Worm (Caenorhabditis elegans): Measurements from ENCODE around the gene B0273.1.
A peak's percentile ranks its signal among the peaks of the same experiment; 100 is the strongest.

Gene B0273.1

ce11 chrIV:5541285-5541684 lies 47.5 kb downstream of the B0273.1 start, which contains the start of gene tebp-2:
Gene tebp-2, plus strand, starts transcription at chrIV:5541627.
- TF ChIP-seq sdz-38 (tag; optimal IDR thresholded peaks at IDR 0.05) (no peak), Y95B8A.8 (GFP tag; IDR thresholded peaks at IDR 0.05) (no peak), F49E8.2 (tag; optimal IDR thresholded peaks at IDR 0.05; ENCODE audit: insufficient read depth) (peak; percentile 79), lir-1 (GFP tag; conservative IDR thresholded peaks at IDR 0.05) (no peak), ztf-6 (GFP tag; IDR thresholded peaks at IDR 0.05) (no peak), F22D6.2 (tag; optimal IDR thresholded peaks at IDR 0.05) (no peak), mes-4 (tag; optimal IDR thresholded peaks at IDR 0.05) (peak; percentile 9), F57C9.4 (tag; optimal IDR thresholded peaks at IDR 0.05) (peak; percentile 83), Y79H2A.3 (GFP tag; conservative IDR thresholded peaks at IDR 0.05) (0 out of 2 replicates have a peak, but pooled peaks have one; percentile 39), B0336.3 (GFP tag; IDR thresholded peaks at IDR 0.05) (peak; percentile 82), xnd-1 (tag; optimal IDR thresholded peaks at IDR 0.05) (peak; percentile 55), Y67H2A.10 (GFP tag; conservative IDR thresholded peaks at IDR 0.05) (no peak), tbp1 (GFP tag; optimal IDR thresholded peaks at IDR 0.05) (peak; percentile 65), athp-1 (tag; optimal IDR thresholded peaks at IDR 0.05) (peak; percentile 72), F39B2.1 (GFP tag; IDR thresholded peaks at IDR 0.05) (no peak), hrde-1 (tag; optimal IDR thresholded peaks at IDR 0.05; ENCODE audit: borderline replicate concordance) (peak; percentile 88), sptf-2 (GFP tag; optimal IDR thresholded peaks at IDR 0.05) (no peak), dox-1 (GFP tag; IDR thresholded peaks at IDR 0.05) (peak; percentile 80), ama-1 (optimal IDR thresholded peaks at IDR 0.05) (no peak), ama-1 (GFP tag; optimal IDR thresholded peaks at IDR 0.05) (no peak), madf-6 (GFP tag; IDR thresholded peaks at IDR 0.05) (peak; percentile 77), T07F8.4 (tag; optimal IDR thresholded peaks at IDR 0.05) (no peak), F52B5.7 (tag; optimal IDR thresholded peaks at IDR 0.05) (peak; percentile 57), C17E4.6 (GFP tag; IDR thresholded peaks at IDR 0.05) (0 out of 2 replicates have a peak, but pooled peaks have one; percentile 35), tlf-1 (GFP tag; optimal IDR thresholded peaks at IDR 0.05) (peak; percentile 68), ceh-40 (GFP tag; IDR thresholded peaks at IDR 0.05) (no peak), nhr-179 (tag; optimal IDR thresholded peaks at IDR 0.05) (no peak), unc-62 (GFP tag; optimal IDR thresholded peaks at IDR 0.05) (no peak), ZK185.1 (tag; optimal IDR thresholded peaks at IDR 0.05; ENCODE audit: poor library complexity, severe bottlenecking) (no peak), attf-3 (GFP tag; conservative IDR thresholded peaks at IDR 0.05) (0 out of 2 replicates have a peak, but pooled peaks have one; percentile 41), ztf-26 (tag; optimal IDR thresholded peaks at IDR 0.05) (no peak), rec-8 (tag; optimal IDR thresholded peaks at IDR 0.05) (peak in 1 of 2 experiments; percentile 43), hmg-20 (GFP tag; IDR thresholded peaks at IDR 0.05) (no peak), ceh-91 (GFP tag; IDR thresholded peaks at IDR 0.05) (peak; percentile 39; the same call in 1 of the 2 replicates), fkh-3 (tag; optimal IDR thresholded peaks at IDR 0.05) (peak; percentile 43), F10E7.11 (tag; optimal IDR thresholded peaks at IDR 0.05) (no peak), chd-7 (tag; optimal IDR thresholded peaks at IDR 0.05) (no peak), madf-8 (GFP tag; conservative IDR thresholded peaks at IDR 0.05) (peak; percentile 40; the same call in 1 of the 2 replicates), F33H1.4 (GFP tag; IDR thresholded peaks at IDR 0.05) (peak; percentile 64), snpc-4 (GFP tag; optimal IDR thresholded peaks at IDR 0.05) (peak; percentile 69), snpc-4 (tag; optimal IDR thresholded peaks at IDR 0.05) (peak; percentile 65 to 93 (median 88)), him-1 (tag; optimal IDR thresholded peaks at IDR 0.05) (peak; percentile 58), repo-1 (tag; optimal IDR thresholded peaks at IDR 0.05) (peak; percentile 60), lag-1 (GFP tag; IDR thresholded peaks at IDR 0.05) (no peak), lin-54 (GFP tag; optimal IDR thresholded peaks at IDR 0.05) (peak; percentile 53), rcor-1 (GFP tag; IDR thresholded peaks at IDR 0.05) (no peak; the same call in 1 of the 2 replicates), F37B4.10 (GFP tag; IDR thresholded peaks at IDR 0.05) (no peak), dpff-1 (tag; optimal IDR thresholded peaks at IDR 0.05) (peak; percentile 59), ztf-28 (GFP tag; IDR thresholded peaks at IDR 0.05) (no peak), ceh-100 (GFP tag; IDR thresholded peaks at IDR 0.05) (peak; percentile 51; the same call in 1 of the 2 replicates)

Measured in whole organism, young adult.